2 fruit fly cellular contexts compared by ENCODE assay signal in genomic region chr2L:9778416-9778815, dm6.
A peak's percentile ranks its signal among the peaks of the same experiment; 100 is the strongest.
TF ChIP-seq lines count a peak whose summit lies in the region.

No protein-coding gene starts in this region.

- no peak for TF ChIP-seq CTCF in whole organism, embryonic (GFP tag; optimal IDR thresholded peaks at IDR 0.05; lab: Kevin White, UChicago)

TF ChIP-seq in whole organism, embryonic, 481 proteins besides CTCF, POLR2A, EP300 and RAD21:
- TF ChIP-seq sens (GFP tag; lab: Kevin White, UChicago): peak; percentile 62
- peak; percentile 60 for TF ChIP-seq Med (GFP tag; lab: Kevin White, UChicago)
- no peak for TF ChIP-seq CG15601 (tag; optimal IDR thresholded peaks at IDR 0.05; lab: Kevin White, UChicago)
- TF ChIP-seq CG9727 (GFP tag; optimal IDR thresholded peaks at IDR 0.05; lab: Kevin White, UChicago): no peak
- no peak for TF ChIP-seq Hr39 (optimal IDR thresholded peaks at IDR 0.05; lab: Kevin White, UChicago)
- no peak for TF ChIP-seq slbo (GFP tag; IDR thresholded peaks at IDR 0.05; lab: Robert Waterston, UW)
- no peak for TF ChIP-seq CG15073 (GFP tag; optimal IDR thresholded peaks at IDR 0.05; lab: Kevin White, UChicago)

TF ChIP-seq in whole organism, prepupa, 60 proteins besides CTCF, POLR2A, EP300 and RAD21:
- TF ChIP-seq fkh (GFP tag; optimal IDR thresholded peaks at IDR 0.05; lab: Kevin White, UChicago) (peak; percentile 37), CG3919 (GFP tag; optimal IDR thresholded peaks at IDR 0.05; lab: Kevin White, UChicago) (no peak), svp (GFP tag; lab: Kevin White, UChicago) (peak; percentile 67), CG3032 (tag; optimal IDR thresholded peaks at IDR 0.05; lab: Kevin White, UChicago) (no peak)
